Fruit fly (Drosophila melanogaster) whole organism, prepupa: Measurements from ENCODE around the gene CG6602.
A peak's percentile ranks its signal among the peaks of the same experiment; 100 is the strongest.

Source experiments
- Blimp-1 ChIP-seq: fragments of 200-800 bp; sonication (Bioruptor generic); optimal IDR thresholded peaks from 3 replicates; lab custom pipeline; 2017; ENCODE audit warnings: missing biosample characterization, missing genetic modification characterization, mild to moderate bottlenecking, moderate library complexity, missing genetic modification reagents
- CG10631 ChIP-seq: fragments of 200-800 bp; sonication (Bioruptor generic); optimal IDR thresholded peaks from 2 replicates; lab custom pipeline; 2016; ENCODE audit warnings: missing biosample characterization, missing genetic modification characterization
- CG10669 ChIP-seq: fragments of 200-800 bp; sonication (Bioruptor generic); optimal IDR thresholded peaks from 3 replicates; lab custom pipeline; 2018; ENCODE audit warnings: missing biosample characterization, mild to moderate bottlenecking, missing genetic modification characterization, moderate library complexity
- CG11294 ChIP-seq: fragments of 200-800 bp; sonication (Bioruptor generic); IDR thresholded peaks from 2 replicates; pipeline ENCODE4 v1.3.6; 2022; ENCODE audit warnings: missing biosample characterization, missing genetic modification characterization
- CG11902 ChIP-seq: fragments of 200-800 bp; sonication (Bioruptor generic); optimal IDR thresholded peaks from 3 replicates; lab custom pipeline; 2016; ENCODE audit warnings: missing biosample characterization, missing genetic modification characterization
- CG15336 ChIP-seq: fragments of 200-800 bp; sonication (Bioruptor generic); IDR thresholded peaks from 2 replicates; pipeline ENCODE4 v1.3.6; 2022; ENCODE audit warnings: missing biosample characterization, missing genetic modification characterization
- CG1621 ChIP-seq: fragments of 200-800 bp; sonication (Bioruptor generic); optimal IDR thresholded peaks from 3 replicates; lab custom pipeline; 2018; ENCODE audit warnings: missing biosample characterization, mild to moderate bottlenecking, missing genetic modification characterization
- CG16779 ChIP-seq: fragments of 200-800 bp; sonication (Bioruptor generic); optimal IDR thresholded peaks from 3 replicates; lab custom pipeline; 2017; ENCODE audit warnings: missing biosample characterization, mild to moderate bottlenecking, missing genetic modification characterization
- CG31627 ChIP-seq: fragments of 200-800 bp; sonication (Bioruptor generic); optimal IDR thresholded peaks from 3 replicates; lab custom pipeline; 2016; ENCODE audit warnings: missing biosample characterization, missing genetic modification characterization
- CG32006 ChIP-seq: fragments of 200-800 bp; sonication (Bioruptor generic); optimal IDR thresholded peaks from 3 replicates; lab custom pipeline; 2017; ENCODE audit warnings: missing biosample characterization, mild to moderate bottlenecking, missing genetic modification characterization
- CG34406 ChIP-seq: fragments of 200-800 bp; sonication (Bioruptor generic); optimal IDR thresholded peaks from 3 replicates; lab custom pipeline; 2016; ENCODE audit warnings: missing biosample characterization, missing genetic modification characterization
- CG3919 ChIP-seq: fragments of 200-800 bp; sonication (Bioruptor generic); optimal IDR thresholded peaks from 3 replicates; lab custom pipeline; 2016; ENCODE audit warnings: missing biosample characterization, missing genetic modification characterization
- CG4318 ChIP-seq: fragments of 200-800 bp; sonication (Bioruptor generic); optimal IDR thresholded peaks from 3 replicates; lab custom pipeline; 2017; ENCODE audit warnings: missing biosample characterization, mild to moderate bottlenecking, missing genetic modification characterization
- CG6163 ChIP-seq: fragments of 200-800 bp; sonication (Bioruptor generic); IDR thresholded peaks from 3 replicates; pipeline ENCODE4 v1.3.6; 2022; ENCODE audit warnings: missing biosample characterization, missing genetic modification characterization
- CG6854 ChIP-seq: fragments of 200-800 bp; sonication (Bioruptor generic); optimal IDR thresholded peaks from 2 replicates; lab custom pipeline; 2017; ENCODE audit warnings: missing biosample characterization, mild to moderate bottlenecking, missing genetic modification characterization
- CG7368 ChIP-seq: fragments of 200-800 bp; sonication (Bioruptor generic); optimal IDR thresholded peaks from 3 replicates; lab custom pipeline; 2016; ENCODE audit warnings: missing biosample characterization, missing genetic modification characterization
- CG8319 ChIP-seq: fragments of 200-800 bp; sonication (Bioruptor generic); optimal IDR thresholded peaks from 3 replicates; lab custom pipeline; 2016; ENCODE audit warnings: missing biosample characterization, missing genetic modification characterization
- CG8632 ChIP-seq: fragments of 200-800 bp; sonication (Bioruptor generic); optimal IDR thresholded peaks from 3 replicates; lab custom pipeline; 2016; ENCODE audit warnings: missing biosample characterization, missing genetic modification characterization
- Eip75B ChIP-seq: fragments of 200-800 bp; sonication (Bioruptor generic); optimal IDR thresholded peaks from 3 replicates; lab custom pipeline; 2016; ENCODE audit warnings: missing biosample characterization, missing genetic modification characterization
- Eip78C ChIP-seq: fragments of 200-800 bp; sonication (Bioruptor generic); peaks from one replicate; lab custom pipeline; 2016; ENCODE audit warnings: missing biosample characterization, missing genetic modification characterization
- Ets21C ChIP-seq: fragments of 200-800 bp; sonication (Bioruptor generic); optimal IDR thresholded peaks from 3 replicates; lab custom pipeline; 2016; ENCODE audit warnings: missing biosample characterization, missing genetic modification characterization
- Ets96B ChIP-seq: fragments of 200-800 bp; optimal IDR thresholded peaks from 2 replicates; lab custom pipeline; 2019; ENCODE audit warnings: missing biosample characterization, mild to moderate bottlenecking, missing genetic modification characterization, moderate library complexity
- Hr38 ChIP-seq: sonication (Bioruptor generic); optimal IDR thresholded peaks from 2 replicates; lab custom pipeline; 2016; ENCODE audit warnings: missing biosample characterization, missing genetic modification characterization
- Hr39 ChIP-seq: fragments of 200-800 bp; sonication (Bioruptor generic); optimal IDR thresholded peaks from 2 replicates; lab custom pipeline; 2016; ENCODE audit warnings: missing biosample characterization, missing genetic modification characterization
- Met ChIP-seq: fragments of 200-800 bp; sonication (Bioruptor generic); optimal IDR thresholded peaks from 3 replicates; lab custom pipeline; 2016; ENCODE audit warnings: missing biosample characterization, missing genetic modification characterization
- OdsH ChIP-seq: fragments of 200-800 bp; sonication (Bioruptor generic); optimal IDR thresholded peaks from 3 replicates; lab custom pipeline; 2016; ENCODE audit warnings: missing biosample characterization, missing genetic modification characterization
- Smox ChIP-seq: fragments of 200-800 bp; sonication (Bioruptor generic); optimal IDR thresholded peaks from 3 replicates; lab custom pipeline; 2016; ENCODE audit warnings: missing biosample characterization, missing genetic modification characterization
- Sox15 ChIP-seq: fragments of 200-800 bp; sonication (Bioruptor generic); optimal IDR thresholded peaks from 3 replicates; lab custom pipeline; 2016; ENCODE audit warnings: missing biosample characterization, missing genetic modification characterization
- achi ChIP-seq: fragments of 200-800 bp; sonication (Bioruptor generic); optimal IDR thresholded peaks from 3 replicates; lab custom pipeline; 2016; ENCODE audit warnings: missing biosample characterization, missing genetic modification characterization
- acj6 ChIP-seq: fragments of 200-800 bp; sonication (Bioruptor generic); optimal IDR thresholded peaks from 3 replicates; lab custom pipeline; 2016; ENCODE audit warnings: missing biosample characterization, missing genetic modification characterization
- cyc ChIP-seq: fragments of 200-800 bp; sonication (Bioruptor generic); optimal IDR thresholded peaks from 3 replicates; lab custom pipeline; 2016; ENCODE audit warnings: missing biosample characterization, missing genetic modification characterization
- dac ChIP-seq: fragments of 200-800 bp; sonication (Bioruptor generic); optimal IDR thresholded peaks from 2 replicates; lab custom pipeline; 2017; ENCODE audit warnings: missing biosample characterization, mild to moderate bottlenecking, missing genetic modification characterization
- dsx ChIP-seq: fragments of 200-800 bp; optimal IDR thresholded peaks from 3 replicates; lab custom pipeline; 2019; ENCODE audit warnings: missing biosample characterization, mild to moderate bottlenecking, missing genetic modification characterization, moderate library complexity; ENCODE audit not compliant: poor library complexity, severe bottlenecking
- eg ChIP-seq: fragments of 200-800 bp; sonication (Bioruptor generic); IDR thresholded peaks from 3 replicates; pipeline ENCODE4 v1.3.6; 2022; ENCODE audit warnings: missing biosample characterization, missing genetic modification characterization
- esn ChIP-seq: fragments of 200-800 bp; sonication (Bioruptor generic); optimal IDR thresholded peaks from 2 replicates; lab custom pipeline; 2016; ENCODE audit warnings: missing biosample characterization, mild to moderate bottlenecking, missing genetic modification characterization, moderate library complexity
- lz ChIP-seq: fragments of 200-800 bp; sonication (Bioruptor generic); optimal IDR thresholded peaks from 3 replicates; lab custom pipeline; 2016; ENCODE audit warnings: missing biosample characterization, missing genetic modification characterization
- net ChIP-seq: fragments of 200-800 bp; sonication (Bioruptor generic); optimal IDR thresholded peaks from 3 replicates; lab custom pipeline; 2016; ENCODE audit warnings: missing biosample characterization, missing genetic modification characterization
- salr ChIP-seq, 2 experiments: fragments of 200-800 bp; sonication (Bioruptor generic); optimal IDR thresholded peaks; 3 replicates each; lab custom pipeline; 2016 to 2018; ENCODE audit warnings: missing biosample characterization in 2 of 2, missing genetic modification characterization in 2 of 2, mild to moderate bottlenecking in 1 of 2
- spab ChIP-seq: fragments of 200-800 bp; sonication (Bioruptor generic); optimal IDR thresholded peaks from 2 replicates; lab custom pipeline; 2017; ENCODE audit warnings: missing biosample characterization, mild to moderate bottlenecking, missing genetic modification characterization, missing genetic modification reagents
- ss ChIP-seq, 2 experiments: fragments of 200-800 bp; sonication (Bioruptor generic); optimal IDR thresholded peaks; 2 replicates in 1 of 2; 3 replicates in 1 of 2; lab custom pipeline; 2017 to 2018; ENCODE audit warnings: mild to moderate bottlenecking in 2 of 2, missing biosample characterization in 2 of 2, missing genetic modification characterization in 2 of 2, moderate library complexity in 1 of 2
- svp ChIP-seq: fragments of 200-800 bp; sonication (Bioruptor generic); peaks from one replicate; lab custom pipeline; 2016; ENCODE audit warnings: missing biosample characterization, missing genetic modification characterization
- topi ChIP-seq: fragments of 200-800 bp; sonication (Bioruptor generic); optimal IDR thresholded peaks from 3 replicates; lab custom pipeline; 2016; ENCODE audit warnings: missing biosample characterization, missing genetic modification characterization
- vri ChIP-seq: fragments of 200-800 bp; sonication (Bioruptor generic); optimal IDR thresholded peaks from 3 replicates; lab custom pipeline; 2016; ENCODE audit warnings: missing biosample characterization, mild to moderate bottlenecking, missing genetic modification characterization

Gene CG6602

dm6 chr3L:6071454-6072189, at the start of gene CG6602:
TSS of gene CG6602 (plus strand) at chr3L:6072139.
- TF ChIP-seq svp (GFP tag; lab: Kevin White, UChicago) (no peak), spab (GFP tag; lab: Kevin White, UChicago) (no peak), Hr39 (GFP tag; lab: Kevin White, UChicago) (peak; percentile 65), CG15336 (GFP tag; lab: Robert Waterston, UW) (no peak), dsx (no peak), Eip75B (GFP tag; lab: Kevin White, UChicago) (peak; percentile 17), CG7368 (GFP tag; lab: Kevin White, UChicago) (peak; percentile 13), Ets21C (GFP tag; lab: Kevin White, UChicago) (no peak), Sox15 (GFP tag; lab: Kevin White, UChicago) (peak; percentile 41), eg (peak; percentile 50; the same call in 2 of the 3 replicates), Ets96B (tag; lab: Kevin White, UChicago) (no peak), CG8319 (GFP tag; lab: Kevin White, UChicago) (peak; percentile 43), CG3919 (GFP tag; lab: Kevin White, UChicago) (peak; percentile 58), achi (GFP tag; lab: Kevin White, UChicago) (peak; percentile 25), CG11902 (GFP tag; lab: Kevin White, UChicago) (peak; percentile 66), CG8632 (GFP tag; lab: Kevin White, UChicago) (no peak), CG6854 (GFP tag; lab: Kevin White, UChicago) (peak; percentile 21), esn (peak; percentile 53), CG1621 (tag; lab: Kevin White, UChicago) (no peak), Eip78C (GFP tag; lab: Kevin White, UChicago) (peak; percentile 68), Met (GFP tag; lab: Kevin White, UChicago) (peak; percentile 44), CG31627 (peak; percentile 55), CG10669 (peak; percentile 42), vri (GFP tag; lab: Kevin White, UChicago) (peak; percentile 5), CG32006 (GFP tag; lab: Kevin White, UChicago) (no peak), OdsH (GFP tag; lab: Kevin White, UChicago) (peak; percentile 59), salr (GFP tag; optimal IDR thresholded peaks at IDR 0.05; lab: Kevin White, UChicago) (peak in 1 of 2 experiments; percentile 54), CG10631 (peak; percentile 6), Hr38 (GFP tag; lab: Kevin White, UChicago) (no peak), CG16779 (tag; lab: Kevin White, UChicago) (no peak), Smox (GFP tag; lab: Kevin White, UChicago) (no peak), net (GFP tag; lab: Kevin White, UChicago) (peak; percentile 5), Blimp-1 (GFP tag; lab: Kevin White, UChicago) (peak; percentile 31), CG11294 (GFP tag; lab: Robert Waterston, UW) (no peak), lz (GFP tag; lab: Kevin White, UChicago) (peak; percentile 68), ss (GFP tag; optimal IDR thresholded peaks at IDR 0.05; lab: Kevin White, UChicago) (no peak), acj6 (GFP tag; lab: Kevin White, UChicago) (peak; percentile 40), cyc (GFP tag; lab: Kevin White, UChicago) (peak; percentile 73), CG6163 (GFP tag; lab: Robert Waterston, UW) (peak; percentile 70), topi (peak; percentile 49), CG4318 (GFP tag; lab: Kevin White, UChicago) (no peak), dac (GFP tag; lab: Kevin White, UChicago) (no peak), CG34406 (peak; percentile 25)
